Worm (Caenorhabditis elegans) whole organism, L2 larva: ENCODE measurements around the gene Y71H2B.11.

ENCODE experiments used
- ZK546.5 ChIP-seq: sonication (generic microtip); optimal IDR thresholded peaks from 2 replicates; lab custom pipeline; 2017; ENCODE audit warnings: missing biosample characterization, missing genetic modification characterization
- blmp-1 ChIP-seq: sonication (generic microtip); optimal IDR thresholded peaks from 2 replicates; lab custom pipeline; 2017; ENCODE audit warnings: missing genetic modification characterization, mild to moderate bottlenecking, missing compliant biosample characterization, antibody characterized with exemption, moderate library complexity; ENCODE audit not compliant: insufficient read depth
- unc-62 ChIP-seq: fragments of 150-350 bp; optimal IDR thresholded peaks from 2 replicates; lab custom pipeline; 2014; ENCODE audit warnings: missing biosample characterization, missing genetic modification reagents, missing genetic modification characterization

- no peak for TF ChIP-seq ZK546.5
- no peak for TF ChIP-seq blmp-1
- no peak for TF ChIP-seq unc-62 (GFP tag; lab: Kevin White, UChicago)
These were observed 5.2 kb upstream of the Y71H2B.11 start for ce11 chrIII:2598491-2599065.
